Worm (Caenorhabditis elegans) whole organism, L1 larva: Measurements from ENCODE around the gene K02D10.1.

Source experiments
- C34B4.2 ChIP-seq: sonication (generic microtip); optimal IDR thresholded peaks from 2 replicates; lab custom pipeline; 2017; ENCODE audit warnings: mild to moderate bottlenecking, missing genetic modification characterization, missing compliant biosample characterization
- alr-1 ChIP-seq: fragments of 200-800 bp; sonication (Bioruptor generic); optimal IDR thresholded peaks from 2 replicates; lab custom pipeline; 2018; ENCODE audit warnings: borderline replicate concordance, mild to moderate bottlenecking, missing genetic modification characterization, missing compliant biosample characterization
- ama-1 ChIP-seq: fragments of 150-350 bp; optimal IDR thresholded peaks from 2 replicates; lab custom pipeline; 2014
- blmp-1 ChIP-seq: fragments of 150-350 bp; optimal IDR thresholded peaks from 2 replicates; lab custom pipeline; 2014; ENCODE audit warnings: missing biosample characterization, missing genetic modification characterization
- ceh-63 ChIP-seq: fragments of 200-800 bp; sonication (Bioruptor generic); optimal IDR thresholded peaks from 2 replicates; lab custom pipeline; 2018; ENCODE audit warnings: mild to moderate bottlenecking, missing genetic modification characterization, missing compliant biosample characterization
- ceh-82 ChIP-seq, 3 experiments: fragments of 150-350 bp in 1 of 3; sonication (generic microtip) in 2 of 3; optimal IDR thresholded peaks; 2 replicates each; lab custom pipeline; 2014 to 2017; ENCODE audit warnings: missing biosample characterization in 3 of 3, missing genetic modification characterization in 3 of 3
- ceh-88 ChIP-seq: fragments of 200-800 bp; sonication (Bioruptor generic); IDR thresholded peaks from 2 replicates; pipeline ENCODE4 v1.3.6; 2022; ENCODE audit warnings: missing genetic modification characterization, missing compliant biosample characterization
- ces-1 ChIP-seq: fragments of 150-350 bp; optimal IDR thresholded peaks from 2 replicates; lab custom pipeline; 2014; ENCODE audit warnings: missing biosample characterization, missing genetic modification reagents, missing genetic modification characterization
- dpl-1 ChIP-seq, 3 experiments: fragments of 150-350 bp in 2 of 3; sonication (generic microtip) in 1 of 3; optimal IDR thresholded peaks; 2 replicates each; lab custom pipeline; 2014 to 2017; ENCODE audit warnings: missing biosample characterization in 3 of 3, missing genetic modification characterization in 3 of 3, missing genetic modification reagents in 3 of 3
- dsc-1 ChIP-seq: sonication (generic microtip); optimal IDR thresholded peaks from 2 replicates; lab custom pipeline; 2016; ENCODE audit warnings: mild to moderate bottlenecking, missing genetic modification characterization, missing compliant biosample characterization
- efl-1 ChIP-seq, 4 experiments: fragments of 150-350 bp; optimal IDR thresholded peaks in 3 of 4; peaks in 1 of 4; 1 replicate in 1 of 4; 2 replicates in 3 of 4; lab custom pipeline; 2014; ENCODE audit warnings: missing biosample characterization in 2 of 4, missing genetic modification characterization in 2 of 4, missing genetic modification reagents in 2 of 4
- egl-27 ChIP-seq, 2 experiments: fragments of 150-350 bp in 1 of 2; sonication (generic microtip); optimal IDR thresholded peaks; 3 replicates each; lab custom pipeline; 2017 to 2018; ENCODE audit warnings: missing biosample characterization in 2 of 2, missing genetic modification characterization in 2 of 2, missing genetic modification reagents in 2 of 2
- elt-3 ChIP-seq, 6 experiments: fragments of 150-350 bp in 1 of 6; sonication (generic microtip); optimal IDR thresholded peaks; 2 replicates each; lab custom pipeline; 2017 to 2018; ENCODE audit warnings: missing biosample characterization in 6 of 6, missing genetic modification characterization in 6 of 6, inconsistent platforms in 1 of 6
- ets-5 ChIP-seq: fragments of 200-800 bp; sonication (Bioruptor generic); IDR thresholded peaks from 2 replicates; pipeline ENCODE4 v1.3.6; 2022; ENCODE audit warnings: missing genetic modification characterization, missing compliant biosample characterization
- fkh-10 ChIP-seq: sonication (generic microtip); optimal IDR thresholded peaks from 2 replicates; lab custom pipeline; 2017; ENCODE audit warnings: missing biosample characterization, missing genetic modification reagents, missing genetic modification characterization
- fkh-8 ChIP-seq: sonication (generic microtip); optimal IDR thresholded peaks from 2 replicates; lab custom pipeline; 2016; ENCODE audit warnings: mild to moderate bottlenecking, missing genetic modification characterization, missing compliant biosample characterization
- hlh-17 ChIP-seq: fragments of 200-800 bp; sonication (Bioruptor generic); optimal IDR thresholded peaks from 2 replicates; lab custom pipeline; 2018; ENCODE audit warnings: missing genetic modification characterization, mild to moderate bottlenecking, missing compliant biosample characterization, moderate library complexity, borderline replicate concordance
- irx-1 ChIP-seq: sonication (generic microtip); optimal IDR thresholded peaks from 2 replicates; lab custom pipeline; 2016; ENCODE audit warnings: missing genetic modification characterization, missing compliant biosample characterization
- lin-13 ChIP-seq: fragments of 150-350 bp; optimal IDR thresholded peaks from 2 replicates; lab custom pipeline; 2014; ENCODE audit warnings: missing biosample characterization, missing genetic modification reagents, missing genetic modification characterization
- lin-35 ChIP-seq, 2 experiments: fragments of 150-350 bp; optimal IDR thresholded peaks; 2 replicates each; lab custom pipeline; 2014; ENCODE audit warnings: missing biosample characterization in 2 of 2, missing genetic modification characterization in 2 of 2, missing genetic modification reagents in 2 of 2
- lin-39 ChIP-seq: fragments of 150-350 bp; optimal IDR thresholded peaks from 2 replicates; lab custom pipeline; 2014; ENCODE audit warnings: missing biosample characterization, missing genetic modification reagents, missing genetic modification characterization
- lsy-2 ChIP-seq, 2 experiments: fragments of 150-350 bp; optimal IDR thresholded peaks; 2 replicates each; lab custom pipeline; 2014; ENCODE audit warnings: missing biosample characterization in 2 of 2, missing genetic modification characterization in 2 of 2
- mab-9 ChIP-seq: fragments of 200-800 bp; sonication (Bioruptor generic); IDR thresholded peaks from 2 replicates; pipeline ENCODE4 v1.3.6; 2022; ENCODE audit warnings: missing genetic modification reagents, missing genetic modification characterization, missing compliant biosample characterization
- mef-2 ChIP-seq: fragments of 150-350 bp; optimal IDR thresholded peaks from 2 replicates; lab custom pipeline; 2014; ENCODE audit warnings: missing biosample characterization, missing genetic modification characterization
- nhr-11 ChIP-seq: fragments of 150-350 bp; optimal IDR thresholded peaks from 2 replicates; lab custom pipeline; 2014; ENCODE audit warnings: missing biosample characterization, missing genetic modification characterization
- nhr-12 ChIP-seq: sonication (generic microtip); optimal IDR thresholded peaks from 2 replicates; lab custom pipeline; 2017; ENCODE audit warnings: missing biosample characterization, missing genetic modification characterization
- nhr-19 ChIP-seq: fragments of 200-800 bp; sonication (Bioruptor generic); conservative IDR thresholded peaks from 2 replicates; pipeline ENCODE4 v1.3.6; 2022; ENCODE audit warnings: missing genetic modification characterization, missing compliant biosample characterization
- nhr-20 ChIP-seq: sonication (generic microtip); optimal IDR thresholded peaks from 2 replicates; lab custom pipeline; 2016; ENCODE audit warnings: mild to moderate bottlenecking, missing genetic modification characterization, missing compliant biosample characterization
- nhr-237 ChIP-seq: fragments of 150-350 bp; optimal IDR thresholded peaks from 2 replicates; lab custom pipeline; 2014; ENCODE audit warnings: missing biosample characterization, missing genetic modification characterization
- nhr-28 ChIP-seq: fragments of 150-350 bp; optimal IDR thresholded peaks from 2 replicates; lab custom pipeline; 2014; ENCODE audit warnings: missing biosample characterization, missing genetic modification characterization
- nhr-76 ChIP-seq: sonication (generic microtip); optimal IDR thresholded peaks from 2 replicates; lab custom pipeline; 2017; ENCODE audit warnings: missing biosample characterization, missing genetic modification characterization
- nhr-77 ChIP-seq: fragments of 150-350 bp; optimal IDR thresholded peaks from 2 replicates; lab custom pipeline; 2014; ENCODE audit warnings: missing biosample characterization, missing genetic modification characterization
- nhr-84 ChIP-seq: sonication (generic microtip); optimal IDR thresholded peaks from 2 replicates; lab custom pipeline; 2017; ENCODE audit warnings: missing biosample characterization, missing genetic modification characterization
- nhr-85 ChIP-seq: sonication (generic microtip); peaks from one replicate; lab custom pipeline; 2016; ENCODE audit warnings: missing genetic modification characterization, inconsistent platforms, missing compliant biosample characterization
- nhr-90 ChIP-seq: sonication (generic microtip); optimal IDR thresholded peaks from 2 replicates; lab custom pipeline; 2016; ENCODE audit warnings: mild to moderate bottlenecking, missing genetic modification characterization, missing compliant biosample characterization; ENCODE audit not compliant: poor library complexity
- pag-3 ChIP-seq: sonication (generic microtip); optimal IDR thresholded peaks from 2 replicates; lab custom pipeline; 2017; ENCODE audit warnings: missing genetic modification characterization, mild to moderate bottlenecking, missing compliant biosample characterization, antibody characterized with exemption, borderline replicate concordance; ENCODE audit not compliant: insufficient read depth
- pqm-1 ChIP-seq: sonication (generic microtip); optimal IDR thresholded peaks from 3 replicates; lab custom pipeline; 2017; ENCODE audit warnings: missing biosample characterization, missing genetic modification characterization
- skn-1 ChIP-seq: fragments of 150-350 bp; optimal IDR thresholded peaks from 2 replicates; lab custom pipeline; 2014; ENCODE audit warnings: missing biosample characterization, missing genetic modification characterization
- snpc-4 ChIP-seq: fragments of 150-350 bp; optimal IDR thresholded peaks from 2 replicates; lab custom pipeline; 2014; ENCODE audit warnings: missing biosample characterization, missing genetic modification characterization
- snu-23 ChIP-seq: sonication (generic microtip); optimal IDR thresholded peaks from 2 replicates; lab custom pipeline; 2016; ENCODE audit warnings: missing genetic modification characterization, missing compliant biosample characterization
- sptf-1 ChIP-seq: fragments of 150-350 bp; optimal IDR thresholded peaks from 2 replicates; lab custom pipeline; 2014; ENCODE audit warnings: missing biosample characterization, missing genetic modification characterization
- sup-37 ChIP-seq: fragments of 200-800 bp; sonication (Bioruptor generic); optimal IDR thresholded peaks from 2 replicates; lab custom pipeline; 2018; ENCODE audit warnings: mild to moderate bottlenecking, missing genetic modification characterization, missing compliant biosample characterization
- tlp-1 ChIP-seq: fragments of 150-350 bp; optimal IDR thresholded peaks from 2 replicates; lab custom pipeline; 2014; ENCODE audit warnings: missing biosample characterization, missing genetic modification characterization
- unc-130 ChIP-seq: fragments of 150-350 bp; optimal IDR thresholded peaks from 2 replicates; lab custom pipeline; 2017; ENCODE audit warnings: missing biosample characterization, missing genetic modification characterization, inconsistent platforms
- unc-62 ChIP-seq: fragments of 150-350 bp; optimal IDR thresholded peaks from 2 replicates; lab custom pipeline; 2014; ENCODE audit warnings: missing biosample characterization, missing genetic modification reagents, missing genetic modification characterization
- unc-98 ChIP-seq: fragments of 200-800 bp; sonication (Bioruptor generic); IDR thresholded peaks from 2 replicates; pipeline ENCODE4 v1.3.6; 2022; ENCODE audit warnings: missing genetic modification characterization, missing compliant biosample characterization
- vab-15 ChIP-seq: sonication (generic microtip); optimal IDR thresholded peaks from 2 replicates; lab custom pipeline; 2017; ENCODE audit warnings: missing genotype, mild to moderate bottlenecking, missing genetic modification characterization, missing compliant biosample characterization
- zag-1 ChIP-seq: fragments of 150-350 bp; optimal IDR thresholded peaks from 2 replicates; lab custom pipeline; 2014; ENCODE audit warnings: missing biosample characterization, missing genetic modification characterization
- ztf-11 ChIP-seq, 2 experiments: sonication (generic microtip); optimal IDR thresholded peaks; 2 replicates each; lab custom pipeline; 2016 to 2017; ENCODE audit warnings: missing genetic modification characterization in 2 of 2, missing biosample characterization in 1 of 2, missing compliant biosample characterization in 1 of 2
- ztf-4 ChIP-seq: fragments of 150-350 bp; optimal IDR thresholded peaks from 2 replicates; lab custom pipeline; 2014; ENCODE audit warnings: missing biosample characterization, missing genetic modification characterization

K02D10.1 gene

DNA sequence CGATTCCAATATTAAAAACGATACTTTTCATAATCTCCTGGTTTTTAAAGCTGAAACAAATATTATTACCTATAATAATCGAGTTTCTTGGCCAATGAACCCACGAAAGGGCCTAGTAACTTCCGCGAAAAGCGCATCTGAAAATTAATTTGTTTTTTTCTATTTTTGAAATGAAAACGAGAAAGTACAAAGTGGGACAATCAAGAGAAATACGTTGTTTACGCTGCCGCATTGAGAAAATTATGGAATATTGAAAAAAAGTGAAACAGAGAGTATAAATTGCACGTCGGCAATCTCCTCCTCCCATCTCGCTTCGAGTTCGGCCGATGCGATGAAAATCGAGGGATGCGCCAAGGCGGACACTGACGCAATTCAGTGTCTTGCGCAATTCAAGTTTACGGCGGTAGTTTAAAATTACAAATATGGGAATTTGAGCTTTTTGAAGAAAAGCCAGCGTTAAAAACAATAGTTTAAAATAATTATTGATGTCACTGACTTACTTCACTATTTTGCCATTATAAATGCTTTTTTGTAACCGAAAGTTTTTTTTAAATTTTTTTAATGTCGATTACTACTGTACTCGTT lies 28.0 kb upstream of the K02D10.1 start, which contains the start of gene pdhk-2 (continued):
- TF ChIP-seq egl-27 (tag; optimal IDR thresholded peaks at IDR 0.05; lab: Kevin White, UChicago) (no peak), dsc-1 (tag; lab: Kevin White, UChicago) (peak; percentile 96), nhr-85 (peak; percentile 98), lsy-2 (tag; optimal IDR thresholded peaks at IDR 0.05; lab: Kevin White, UChicago) (peak; percentile 95), nhr-11 (tag; lab: Kevin White, UChicago) (peak; percentile 89), sptf-1 (tag; lab: Kevin White, UChicago) (no peak), ztf-4 (tag; lab: Kevin White, UChicago) (peak; percentile 88), nhr-12 (tag; lab: Kevin White, UChicago) (no peak), blmp-1 (tag; lab: Kevin White, UChicago) (peak; percentile 80), zag-1 (tag; lab: Kevin White, UChicago) (peak; percentile 82), ces-1 (no peak), C34B4.2 (tag; lab: Kevin White, UChicago) (peak; percentile 49), vab-15 (peak; percentile 75), mab-9 (peak; percentile 68), snpc-4 (peak; percentile 84), hlh-17 (GFP tag; lab: Kevin White, UChicago) (no peak), ztf-11 (tag; optimal IDR thresholded peaks at IDR 0.05; lab: Kevin White, UChicago) (peak in 1 of 2 experiments; percentile 84), pqm-1 (tag; lab: Kevin White, UChicago) (no peak), ceh-63 (GFP tag; lab: Kevin White, UChicago) (no peak), fkh-8 (tag; lab: Kevin White, UChicago) (peak; percentile 91), unc-98 (peak; percentile 47; the same call in 1 of the 2 replicates), ama-1 (lab: Kevin White, UChicago) (peak; percentile 74), nhr-20 (tag; lab: Kevin White, UChicago) (peak; percentile 96), elt-3 (tag; optimal IDR thresholded peaks at IDR 0.05; lab: Kevin White, UChicago) (peak in 3 of 6 experiments; percentile 35 to 89 (median 88)), alr-1 (tag; lab: Kevin White, UChicago) (no peak), nhr-84 (tag; lab: Kevin White, UChicago) (no peak), nhr-90 (peak; percentile 97), unc-130 (tag; lab: Kevin White, UChicago) (peak; percentile 80), snu-23 (peak; percentile 96), pag-3 (no peak), nhr-28 (no peak), nhr-19 (peak; percentile 95), lin-13 (GFP tag; lab: Kevin White, UChicago) (peak; percentile 92), ceh-88 (peak; percentile 78), tlp-1 (tag; lab: Kevin White, UChicago) (no peak), lin-39 (tag; lab: Kevin White, UChicago) (peak; percentile 94), irx-1 (tag; lab: Kevin White, UChicago) (peak; percentile 92), mef-2 (tag; lab: Kevin White, UChicago) (peak; percentile 69), fkh-10 (GFP tag; lab: Kevin White, UChicago) (peak; percentile 93), ets-5 (no peak), nhr-76 (no peak), nhr-77 (tag; lab: Kevin White, UChicago) (peak; percentile 85), unc-62 (GFP tag; lab: Kevin White, UChicago) (no peak)
- TF ChIP-seq, all 84 proteins: peak for 66

ce11 chrIII:8741955-8742354 lies 27.4 kb upstream of the K02D10.1 start:
- no peak for TF ChIP-seq sup-37
- TF ChIP-seq efl-1 (optimal IDR thresholded peaks at IDR 0.05; lab: Kevin White, UChicago): no peak
- TF ChIP-seq efl-1 (GFP tag; optimal IDR thresholded peaks at IDR 0.05 in 1 of 2; lab: Kevin White, UChicago): peak in 1 of 2 experiments; percentile 91
- TF ChIP-seq ceh-82 (tag; optimal IDR thresholded peaks at IDR 0.05; lab: Kevin White, UChicago): no peak
- TF ChIP-seq skn-1 (tag; lab: Kevin White, UChicago): no peak
- TF ChIP-seq nhr-237 (tag; lab: Kevin White, UChicago): no peak
- TF ChIP-seq lin-35 (GFP tag; optimal IDR thresholded peaks at IDR 0.05; lab: Kevin White, UChicago): no peak
- no peak for TF ChIP-seq unc-62 (GFP tag; lab: Kevin White, UChicago)
- no peak for TF ChIP-seq dpl-1 (GFP tag; optimal IDR thresholded peaks at IDR 0.05; lab: Kevin White, UChicago)
- TF ChIP-seq lsy-2 (tag; optimal IDR thresholded peaks at IDR 0.05; lab: Kevin White, UChicago): no peak
